Fruit fly (Drosophila melanogaster) whole organism, embryonic: Measurements from ENCODE around the gene RpL8.

ENCODE experiments used
- Ada2b ChIP-seq: fragments of 200-800 bp; sonication (Bioruptor generic); IDR thresholded peaks from 2 replicates; pipeline ENCODE4 v1.3.6; 2022; ENCODE audit warnings: missing biosample characterization, missing genetic modification characterization
- C15 ChIP-seq: fragments of 200-800 bp; sonication (Bioruptor generic); IDR thresholded peaks from 3 replicates; pipeline ENCODE4 v1.3.6; 2022; ENCODE audit warnings: missing biosample characterization, missing genetic modification characterization
- CG10321 ChIP-seq: fragments of 200-800 bp; sonication (Bioruptor generic); IDR thresholded peaks from 2 replicates; pipeline ENCODE4 v1.3.6; 2022; ENCODE audit warnings: missing biosample characterization, missing genetic modification characterization
- CG10654 ChIP-seq: fragments of 200-800 bp; sonication (Bioruptor generic); optimal IDR thresholded peaks from 2 replicates; lab custom pipeline; 2016; ENCODE audit warnings: missing biosample characterization, missing genetic modification characterization
- CG11456 ChIP-seq: fragments of 200-800 bp; sonication (Bioruptor generic); IDR thresholded peaks from 3 replicates; pipeline ENCODE4 v1.3.6; 2022; ENCODE audit warnings: missing biosample characterization, missing genetic modification characterization
- CG1647 ChIP-seq: fragments of 200-800 bp; sonication (Bioruptor generic); optimal IDR thresholded peaks from 3 replicates; lab custom pipeline; 2016; ENCODE audit warnings: missing biosample characterization, missing genetic modification characterization
- CG17361 ChIP-seq: fragments of 200-800 bp; sonication (Bioruptor generic); IDR thresholded peaks from 3 replicates; pipeline ENCODE4 v1.3.6; 2022; ENCODE audit warnings: missing biosample characterization, missing genetic modification characterization
- CG18599 ChIP-seq: fragments of 200-800 bp; sonication (Bioruptor generic); optimal IDR thresholded peaks from 3 replicates; lab custom pipeline; 2017; ENCODE audit warnings: missing biosample characterization, missing genetic modification characterization, mild to moderate bottlenecking, moderate library complexity, missing genetic modification reagents
- CG2120 ChIP-seq: fragments of 200-800 bp; sonication (Bioruptor generic); optimal IDR thresholded peaks from 3 replicates; lab custom pipeline; 2016; ENCODE audit warnings: missing biosample characterization, missing genetic modification characterization
- CG31441 ChIP-seq: fragments of 200-800 bp; sonication (Bioruptor generic); IDR thresholded peaks from 2 replicates; pipeline ENCODE4 v1.3.6; 2022; ENCODE audit warnings: missing biosample characterization, missing genetic modification characterization
- CG33213 ChIP-seq: fragments of 200-800 bp; sonication (Bioruptor generic); optimal IDR thresholded peaks from 3 replicates; lab custom pipeline; 2016; ENCODE audit warnings: missing biosample characterization, missing genetic modification characterization
- CG3995 ChIP-seq: fragments of 200-800 bp; sonication (Bioruptor generic); optimal IDR thresholded peaks from 3 replicates; lab custom pipeline; 2016; ENCODE audit warnings: missing biosample characterization, missing genetic modification characterization
- CG4424 ChIP-seq: fragments of 200-800 bp; sonication (Bioruptor generic); optimal IDR thresholded peaks from 3 replicates; lab custom pipeline; 2016; ENCODE audit warnings: missing biosample characterization, missing genetic modification characterization
- CG5245 ChIP-seq: fragments of 200-800 bp; sonication (Bioruptor generic); optimal IDR thresholded peaks from 3 replicates; lab custom pipeline; 2016; ENCODE audit warnings: missing biosample characterization, missing genetic modification characterization
- CG6654 ChIP-seq: fragments of 200-800 bp; sonication (Bioruptor generic); optimal IDR thresholded peaks from 2 replicates; lab custom pipeline; 2017; ENCODE audit warnings: missing biosample characterization, mild to moderate bottlenecking, missing genetic modification characterization
- CG7963 ChIP-seq: fragments of 200-800 bp; sonication (Bioruptor generic); IDR thresholded peaks from 3 replicates; pipeline ENCODE4 v1.3.6; 2022; ENCODE audit warnings: missing biosample characterization, missing genetic modification characterization; ENCODE audit not compliant: partially characterized antibody
- CG7987 ChIP-seq: fragments of 200-800 bp; sonication (Bioruptor generic); optimal IDR thresholded peaks from 2 replicates; lab custom pipeline; 2018; ENCODE audit warnings: missing biosample characterization, mild to moderate bottlenecking, missing genetic modification characterization, moderate library complexity
- CG8089 ChIP-seq: fragments of 200-800 bp; sonication (Bioruptor generic); optimal IDR thresholded peaks from 3 replicates; lab custom pipeline; 2016; ENCODE audit warnings: missing biosample characterization, missing genetic modification characterization
- CG9932 ChIP-seq: fragments of 200-800 bp; sonication (Bioruptor generic); IDR thresholded peaks from 2 replicates; pipeline ENCODE4 v1.3.6; 2022; ENCODE audit warnings: missing biosample characterization, missing genetic modification characterization
- Doc2 ChIP-seq: fragments of 200-800 bp; sonication (Bioruptor generic); IDR thresholded peaks from 2 replicates; pipeline ENCODE4 v1.3.6; 2022; ENCODE audit warnings: missing biosample characterization, missing genetic modification characterization
- E2f1 ChIP-seq: fragments of 200-800 bp; sonication (Bioruptor generic); IDR thresholded peaks from 2 replicates; pipeline ENCODE4 v1.3.6; 2022; ENCODE audit warnings: missing biosample characterization, missing genetic modification characterization
- H15 ChIP-seq: fragments of 200-800 bp; sonication (Bioruptor generic); IDR thresholded peaks from 3 replicates; pipeline ENCODE4 v1.3.6; 2022; ENCODE audit warnings: missing biosample characterization, missing genetic modification characterization
- HHEX ChIP-seq: fragments of 200-800 bp; sonication (Bioruptor generic); optimal IDR thresholded peaks from 3 replicates; lab custom pipeline; 2017; ENCODE audit warnings: missing biosample characterization, mild to moderate bottlenecking, missing genetic modification characterization, missing genetic modification reagents
- NC2β ChIP-seq: fragments of 200-800 bp; sonication (Bioruptor generic); optimal IDR thresholded peaks from 2 replicates; lab custom pipeline; 2016; ENCODE audit warnings: missing biosample characterization, missing genetic modification characterization
- NFAT ChIP-seq: fragments of 200-800 bp; sonication (Bioruptor generic); IDR thresholded peaks from 2 replicates; pipeline ENCODE4 v1.3.6; 2022; ENCODE audit warnings: missing biosample characterization, missing genetic modification characterization
- Nf-YA ChIP-seq: fragments of 200-800 bp; sonication (Bioruptor generic); IDR thresholded peaks from 2 replicates; pipeline ENCODE4 v1.3.6; 2022; ENCODE audit warnings: missing biosample characterization, missing genetic modification characterization
- Pdp1 ChIP-seq, 2 experiments: fragments of 200-800 bp; sonication (Bioruptor generic); optimal IDR thresholded peaks; 3 replicates each; lab custom pipeline; 2016; ENCODE audit warnings: missing biosample characterization in 2 of 2, missing genetic modification characterization in 2 of 2, mild to moderate bottlenecking in 1 of 2, moderate library complexity in 1 of 2
- Ptx1 ChIP-seq: fragments of 200-800 bp; sonication (Bioruptor generic); IDR thresholded peaks from 2 replicates; pipeline ENCODE4 v1.3.6; 2022; ENCODE audit warnings: missing biosample characterization, missing genetic modification characterization
- Scr ChIP-seq: fragments of 200-800 bp; sonication (Bioruptor generic); IDR thresholded peaks from 2 replicates; pipeline ENCODE4 v1.3.6; 2022; ENCODE audit warnings: missing biosample characterization, missing genetic modification characterization; ENCODE audit not compliant: partially characterized antibody
- Sox100B ChIP-seq: fragments of 200-800 bp; sonication (Bioruptor generic); optimal IDR thresholded peaks from 3 replicates; lab custom pipeline; 2018; ENCODE audit warnings: missing biosample characterization, mild to moderate bottlenecking, missing genetic modification characterization
- Taf1 ChIP-seq: fragments of 200-800 bp; sonication (Bioruptor generic); IDR thresholded peaks from 2 replicates; pipeline ENCODE4 v1.3.6; 2022; ENCODE audit warnings: missing biosample characterization, missing genetic modification characterization
- Tbp ChIP-seq: fragments of >200 bp; optimal IDR thresholded peaks from 2 replicates; lab custom pipeline; 2018; ENCODE audit warnings: missing biosample characterization, missing genetic modification characterization
- Xbp1 ChIP-seq: fragments of 200-800 bp; sonication (Bioruptor generic); optimal IDR thresholded peaks from 3 replicates; lab custom pipeline; 2016; ENCODE audit warnings: missing biosample characterization, mild to moderate bottlenecking, missing genetic modification characterization
- Xrp1 ChIP-seq: fragments of 200-800 bp; sonication (Bioruptor generic); IDR thresholded peaks from 2 replicates; pipeline ENCODE4 v1.3.6; 2022; ENCODE audit warnings: missing biosample characterization, missing genetic modification characterization
- ara ChIP-seq: fragments of 200-800 bp; sonication (Bioruptor generic); IDR thresholded peaks from 2 replicates; pipeline ENCODE4 v1.3.6; 2022; ENCODE audit warnings: missing biosample characterization, missing genetic modification characterization
- ase ChIP-seq: fragments of 200-800 bp; sonication (Bioruptor generic); IDR thresholded peaks from 3 replicates; pipeline ENCODE4 v1.3.6; 2022; ENCODE audit warnings: missing biosample characterization, missing genetic modification characterization
- bab2 ChIP-seq: fragments of 200-800 bp; sonication (Bioruptor generic); optimal IDR thresholded peaks from 2 replicates; lab custom pipeline; 2016; ENCODE audit warnings: missing biosample characterization, missing genetic modification characterization
- ci ChIP-seq: fragments of 200-800 bp; sonication (Bioruptor generic); IDR thresholded peaks from 3 replicates; pipeline ENCODE4 v1.3.6; 2022; ENCODE audit warnings: missing biosample characterization, missing genetic modification characterization
- exex ChIP-seq: fragments of 200-800 bp; sonication (Bioruptor generic); optimal IDR thresholded peaks from 4 replicates; lab custom pipeline; 2018; ENCODE audit warnings: missing biosample characterization, mild to moderate bottlenecking, missing genetic modification characterization, moderate library complexity
- kah ChIP-seq: fragments of 200-800 bp; sonication (Bioruptor generic); optimal IDR thresholded peaks from 2 replicates; lab custom pipeline; 2018; ENCODE audit warnings: missing biosample characterization, mild to moderate bottlenecking, missing genetic modification characterization
- ken ChIP-seq: fragments of 200-800 bp; sonication (Bioruptor generic); IDR thresholded peaks from 3 replicates; pipeline ENCODE4 v1.3.6; 2022; ENCODE audit warnings: missing biosample characterization, missing genetic modification characterization
- lilli ChIP-seq: fragments of 200-800 bp; sonication (Bioruptor generic); optimal IDR thresholded peaks from 3 replicates; lab custom pipeline; 2016; ENCODE audit warnings: missing biosample characterization, missing genetic modification characterization
- maf-S ChIP-seq: fragments of 200-800 bp; sonication (Bioruptor generic); optimal IDR thresholded peaks from 2 replicates; lab custom pipeline; 2016; ENCODE audit warnings: missing biosample characterization, missing genetic modification characterization
- peb ChIP-seq: fragments of 200-800 bp; sonication (Bioruptor generic); IDR thresholded peaks from 2 replicates; pipeline ENCODE4 v1.3.6; 2022; ENCODE audit warnings: missing biosample characterization, missing genetic modification characterization
- prd ChIP-seq, 3 experiments: fragments of >200 bp in 2 of 3; fragments of 200-800 bp in 1 of 3; sonication (Bioruptor generic) in 1 of 3; optimal IDR thresholded peaks in 2 of 3; IDR thresholded peaks in 1 of 3; 2 replicates in 2 of 3; 3 replicates in 1 of 3; pipeline versions ENCODE4 v1.3.6 to Lab custom; 2017 to 2022; ENCODE audit warnings: missing biosample characterization in 1 of 3, missing genetic modification characterization in 1 of 3
- repo ChIP-seq: fragments of 200-800 bp; sonication (Bioruptor generic); optimal IDR thresholded peaks from 2 replicates; lab custom pipeline; 2016; ENCODE audit warnings: missing biosample characterization, missing genetic modification characterization
- sc ChIP-seq, 3 experiments: fragments of >200 bp in 2 of 3; fragments of 200-800 bp in 1 of 3; sonication (Bioruptor generic) in 1 of 3; optimal IDR thresholded peaks; 2 replicates in 2 of 3; 3 replicates in 1 of 3; lab custom pipeline; 2017; ENCODE audit warnings: mild to moderate bottlenecking in 1 of 3, missing biosample characterization in 1 of 3, missing genetic modification characterization in 1 of 3, missing genetic modification reagents in 1 of 3
- sens ChIP-seq: fragments of 200-800 bp; sonication (Bioruptor generic); peaks from one replicate; lab custom pipeline; 2016; ENCODE audit warnings: missing biosample characterization, missing genetic modification characterization
- sr ChIP-seq: fragments of 200-800 bp; sonication (Bioruptor generic); IDR thresholded peaks from 3 replicates; pipeline ENCODE4 v1.3.6; 2022; ENCODE audit warnings: missing biosample characterization, missing genetic modification characterization
- tin ChIP-seq: fragments of 200-800 bp; sonication (Bioruptor generic); optimal IDR thresholded peaks from 3 replicates; lab custom pipeline; 2016; ENCODE audit warnings: missing biosample characterization, missing genetic modification characterization
- ttk ChIP-seq: fragments of 200-800 bp; sonication (Bioruptor generic); IDR thresholded peaks from 2 replicates; pipeline ENCODE4 v2.1.2; 2022; ENCODE audit warnings: missing biosample characterization, missing genetic modification characterization

RpL8 gene

DNA sequence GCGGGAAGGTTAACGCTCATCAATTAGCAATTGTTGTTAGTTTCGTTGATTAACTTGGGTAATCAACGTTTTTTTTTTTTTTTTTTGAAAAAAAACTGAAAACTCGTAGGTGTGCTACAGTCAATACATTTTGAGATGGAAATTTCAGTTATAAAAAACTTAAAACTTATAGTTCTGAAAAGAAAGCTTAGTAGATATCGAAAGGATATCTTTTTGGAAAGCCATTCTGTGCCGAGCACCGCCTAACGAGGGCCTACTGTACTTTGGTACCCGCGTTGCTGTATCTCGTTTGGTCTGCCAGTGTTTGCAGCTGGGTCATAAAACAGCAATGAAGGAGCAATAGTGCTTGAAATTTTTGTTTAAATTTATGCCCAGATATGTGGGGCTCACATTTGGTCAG, 15.3 kb upstream of the RpL8 start:
- TF ChIP-seq lilli (GFP tag; lab: Kevin White, UChicago): peak; percentile 20
- TF ChIP-seq CG10321 (GFP tag; lab: Robert Waterston, UW): no peak
- no peak for TF ChIP-seq CG8089 (GFP tag; lab: Kevin White, UChicago)
- TF ChIP-seq Ptx1 (GFP tag; lab: Robert Waterston, UW): peak; percentile 85
- TF ChIP-seq Ada2b: peak; percentile 69
- TF ChIP-seq ara (GFP tag; lab: Robert Waterston, UW): peak; percentile 61
- no peak for TF ChIP-seq C15
- TF ChIP-seq peb (GFP tag; lab: Robert Waterston, UW): no peak
- peak; percentile 37 for TF ChIP-seq tin (GFP tag; lab: Kevin White, UChicago)
- TF ChIP-seq CG7987 (GFP tag; lab: Kevin White, UChicago): peak; percentile 10
- TF ChIP-seq Scr: no peak
- TF ChIP-seq bab2 (GFP tag; lab: Kevin White, UChicago): peak; percentile 49
- 0 out of 3 replicates have a peak, but pooled peaks have one; percentile 41 for TF ChIP-seq ci
- TF ChIP-seq Tbp (GFP tag; lab: Kevin White, UChicago): no peak
- TF ChIP-seq repo: peak; percentile 26
- no peak for TF ChIP-seq sc (optimal IDR thresholded peaks at IDR 0.05; lab: Kevin White, UChicago)
- no peak for TF ChIP-seq sc (GFP tag; optimal IDR thresholded peaks at IDR 0.05; lab: Kevin White, UChicago)
- TF ChIP-seq CG3995 (GFP tag; lab: Kevin White, UChicago): peak; percentile 1
- no peak for TF ChIP-seq CG7963
- TF ChIP-seq exex (tag; lab: Kevin White, UChicago): no peak
- TF ChIP-seq CG11456 (GFP tag; lab: Robert Waterston, UW): 0 out of 3 replicates have a peak, but pooled peaks have one; percentile 72
- peak; percentile 59 for TF ChIP-seq Nf-YA (GFP tag; lab: Robert Waterston, UW)
- peak; percentile 7 for TF ChIP-seq maf-S
- TF ChIP-seq H15 (GFP tag; lab: Robert Waterston, UW): no peak
- peak; percentile 27 for TF ChIP-seq sens (GFP tag; lab: Kevin White, UChicago)
- TF ChIP-seq E2f1 (GFP tag; lab: Robert Waterston, UW): peak; percentile 37; the same call in 1 of the 2 replicates
- peak; percentile 9 for TF ChIP-seq CG33213 (GFP tag; lab: Kevin White, UChicago)
- peak; percentile 0 for TF ChIP-seq Xbp1 (GFP tag; lab: Kevin White, UChicago)
- peak; percentile 10 for TF ChIP-seq Sox100B (GFP tag; lab: Kevin White, UChicago)
- peak; percentile 29; the same call in 1 of the 3 replicates for TF ChIP-seq sr (GFP tag; lab: Robert Waterston, UW)
- TF ChIP-seq kah (GFP tag; lab: Kevin White, UChicago): no peak
- no peak for TF ChIP-seq CG17361 (GFP tag; lab: Robert Waterston, UW)
- TF ChIP-seq HHEX: peak; percentile 61
- TF ChIP-seq CG31441 (GFP tag; lab: Robert Waterston, UW): peak; percentile 41; the same call in 1 of the 2 replicates
- peak; percentile 63 for TF ChIP-seq CG18599 (GFP tag; lab: Kevin White, UChicago)
- TF ChIP-seq CG1647 (GFP tag; lab: Kevin White, UChicago): peak; percentile 11
- no peak for TF ChIP-seq Doc2
- peak; percentile 56 for TF ChIP-seq Xrp1 (GFP tag; lab: Robert Waterston, UW)
- TF ChIP-seq ken (GFP tag; lab: Robert Waterston, UW): 0 out of 3 replicates have a peak, but pooled peaks have one; percentile 40
- TF ChIP-seq ttk: peak; percentile 68
- TF ChIP-seq CG4424 (GFP tag; lab: Kevin White, UChicago): peak; percentile 15
- peak; percentile 18 for TF ChIP-seq CG10654
- peak; percentile 15 for TF ChIP-seq CG2120 (GFP tag; lab: Kevin White, UChicago)
- no peak for TF ChIP-seq NC2β (GFP tag; lab: Kevin White, UChicago)
- peak; percentile 3 for TF ChIP-seq CG5245 (GFP tag; lab: Kevin White, UChicago)
- TF ChIP-seq CG6654 (GFP tag; lab: Kevin White, UChicago): no peak
- peak; percentile 14 to 42 for TF ChIP-seq Pdp1 (GFP tag; optimal IDR thresholded peaks at IDR 0.05; lab: Kevin White, UChicago)
- TF ChIP-seq NFAT (GFP tag; lab: Robert Waterston, UW): 0 out of 2 replicates have a peak, but pooled peaks have one; percentile 41
- TF ChIP-seq ase: peak; percentile 60; the same call in 1 of the 3 replicates
- 0 out of 2 replicates have a peak, but pooled peaks have one; percentile 32 for TF ChIP-seq Taf1 (GFP tag; lab: Robert Waterston, UW)
- TF ChIP-seq prd (optimal IDR thresholded peaks at IDR 0.05; lab: Kevin White, UChicago): no peak
- TF ChIP-seq prd (GFP tag; IDR thresholded peaks at IDR 0.05; lab: Robert Waterston, UW): peak; percentile 57; the same call in 2 of the 3 replicates
- TF ChIP-seq CG9932 (GFP tag; lab: Robert Waterston, UW): 0 out of 2 replicates have a peak, but pooled peaks have one; percentile 37
